Worm (Caenorhabditis elegans) whole organism, L2 larva: ENCODE data around the gene F41E7.6.

ENCODE experiments used
- blmp-1 ChIP-seq: sonication (generic microtip); optimal IDR thresholded peaks from 2 replicates; lab custom pipeline; 2017; ENCODE audit warnings: missing genetic modification characterization, mild to moderate bottlenecking, missing compliant biosample characterization, antibody characterized with exemption, moderate library complexity; ENCODE audit not compliant: insufficient read depth
- ztf-11 ChIP-seq: sonication (generic microtip); optimal IDR thresholded peaks from 2 replicates; lab custom pipeline; 2017; ENCODE audit warnings: missing biosample characterization, missing genetic modification characterization

- TF ChIP-seq ztf-11 (no peak), blmp-1 (no peak)
Measured at ce11 chrX:10338761-10339160, 28.5 kb upstream of the F41E7.6 start.
